Worm (Caenorhabditis elegans) whole organism, late embryonic: ENCODE measurements around the gene cwf-19L2.

Experiments
- C08G9.2 ChIP-seq: sonication (generic microtip); optimal IDR thresholded peaks from 2 replicates; lab custom pipeline; 2016; ENCODE audit warnings: mild to moderate bottlenecking, missing genetic modification characterization, moderate library complexity, missing compliant biosample characterization
- K02D7.2 ChIP-seq: sonication (generic microtip); optimal IDR thresholded peaks from 2 replicates; lab custom pipeline; 2017; ENCODE audit warnings: mild to moderate bottlenecking, missing genetic modification characterization, missing compliant biosample characterization
- K09A11.1 ChIP-seq: sonication (generic microtip); optimal IDR thresholded peaks from 2 replicates; lab custom pipeline; 2017; ENCODE audit warnings: antibody characterized with exemption, mild to moderate bottlenecking, missing genetic modification characterization, missing compliant biosample characterization; ENCODE audit not compliant: insufficient read depth
- ceh-14 ChIP-seq: sonication (generic microtip); optimal IDR thresholded peaks from 2 replicates; lab custom pipeline; 2016; ENCODE audit warnings: missing genotype, missing genetic modification characterization, missing compliant biosample characterization
- ceh-18 ChIP-seq: sonication (generic microtip); optimal IDR thresholded peaks from 2 replicates; lab custom pipeline; 2016; ENCODE audit warnings: missing genetic modification characterization, missing compliant biosample characterization
- ceh-2 ChIP-seq: sonication (generic microtip); optimal IDR thresholded peaks from 2 replicates; lab custom pipeline; 2016; ENCODE audit warnings: missing genotype, missing genetic modification characterization, missing compliant biosample characterization
- ceh-24 ChIP-seq: sonication (generic microtip); optimal IDR thresholded peaks from 2 replicates; lab custom pipeline; 2016; ENCODE audit warnings: mild to moderate bottlenecking, missing genetic modification characterization, missing compliant biosample characterization
- ceh-34 ChIP-seq: sonication (generic microtip); optimal IDR thresholded peaks from 2 replicates; lab custom pipeline; 2016; ENCODE audit warnings: mild to moderate bottlenecking, missing genetic modification characterization, missing compliant biosample characterization
- ceh-45 ChIP-seq: fragments of 200-800 bp; sonication (Bioruptor generic); IDR thresholded peaks from 2 replicates; pipeline ENCODE4 v1.3.6; 2022; ENCODE audit warnings: missing genetic modification reagents, missing genetic modification characterization, missing compliant biosample characterization
- ceh-6 ChIP-seq: fragments of 200-800 bp; sonication (Bioruptor generic); optimal IDR thresholded peaks from 2 replicates; lab custom pipeline; 2018; ENCODE audit warnings: mild to moderate bottlenecking, missing genetic modification characterization, missing compliant biosample characterization
- che-1 ChIP-seq: sonication (generic microtip); optimal IDR thresholded peaks from 2 replicates; lab custom pipeline; 2016; ENCODE audit warnings: mild to moderate bottlenecking, missing genetic modification characterization, missing compliant biosample characterization
- dve-1 ChIP-seq: sonication (generic microtip); optimal IDR thresholded peaks from 2 replicates; lab custom pipeline; 2017; ENCODE audit warnings: antibody characterized with exemption, mild to moderate bottlenecking, missing genetic modification characterization, missing compliant biosample characterization
- elt-2 ChIP-seq: sonication (generic microtip); optimal IDR thresholded peaks from 2 replicates; lab custom pipeline; 2016; ENCODE audit warnings: missing genetic modification reagents, missing genetic modification characterization, missing compliant biosample characterization
- elt-4 ChIP-seq: sonication (generic microtip); optimal IDR thresholded peaks from 2 replicates; lab custom pipeline; 2016; ENCODE audit warnings: missing genetic modification characterization, missing compliant biosample characterization
- ets-4 ChIP-seq: sonication (generic microtip); optimal IDR thresholded peaks from 2 replicates; lab custom pipeline; 2016; ENCODE audit warnings: missing genetic modification characterization, missing compliant biosample characterization
- fax-1 ChIP-seq: sonication (generic microtip); optimal IDR thresholded peaks from 2 replicates; lab custom pipeline; 2016; ENCODE audit warnings: missing genotype, missing genetic modification characterization, missing compliant biosample characterization
- fkh-6 ChIP-seq: sonication (generic microtip); optimal IDR thresholded peaks from 2 replicates; lab custom pipeline; 2016; ENCODE audit warnings: missing genetic modification characterization, missing compliant biosample characterization
- gmeb-2 ChIP-seq: sonication (generic microtip); optimal IDR thresholded peaks from 2 replicates; lab custom pipeline; 2016; ENCODE audit warnings: missing genetic modification characterization, inconsistent platforms, missing compliant biosample characterization
- hlh-13 ChIP-seq: fragments of 200-800 bp; sonication (Bioruptor generic); optimal IDR thresholded peaks from 2 replicates; lab custom pipeline; 2018; ENCODE audit warnings: mild to moderate bottlenecking, missing genetic modification characterization, missing compliant biosample characterization
- hlh-8 ChIP-seq: sonication (generic microtip); optimal IDR thresholded peaks from 2 replicates; lab custom pipeline; 2016; ENCODE audit warnings: missing genotype, missing genetic modification characterization, missing compliant biosample characterization
- lim-6 ChIP-seq: sonication (generic microtip); optimal IDR thresholded peaks from 2 replicates; lab custom pipeline; 2016; ENCODE audit warnings: missing genetic modification characterization, missing compliant biosample characterization
- madf-2 ChIP-seq: sonication (generic microtip); optimal IDR thresholded peaks from 2 replicates; lab custom pipeline; 2017; ENCODE audit warnings: missing genetic modification characterization, missing compliant biosample characterization
- mec-3 ChIP-seq: sonication (generic microtip); optimal IDR thresholded peaks from 2 replicates; lab custom pipeline; 2016; ENCODE audit warnings: borderline replicate concordance, missing genetic modification characterization, missing compliant biosample characterization
- nfya-1 ChIP-seq: sonication (generic microtip); optimal IDR thresholded peaks from 2 replicates; lab custom pipeline; 2017; ENCODE audit warnings: missing genetic modification characterization, mild to moderate bottlenecking, missing compliant biosample characterization, antibody characterized with exemption, moderate library complexity
- nhr-11 ChIP-seq: fragments of 150-350 bp; optimal IDR thresholded peaks from 2 replicates; lab custom pipeline; 2014; ENCODE audit warnings: missing biosample characterization, missing genetic modification characterization
- npax-4 ChIP-seq: sonication (generic microtip); optimal IDR thresholded peaks from 2 replicates; lab custom pipeline; 2016; ENCODE audit warnings: missing genetic modification characterization, missing compliant biosample characterization
- odd-2 ChIP-seq: sonication (generic microtip); optimal IDR thresholded peaks from 2 replicates; lab custom pipeline; 2017; ENCODE audit warnings: antibody characterized with exemption, mild to moderate bottlenecking, missing genetic modification characterization, missing compliant biosample characterization
- pax-1 ChIP-seq: fragments of 150-350 bp; optimal IDR thresholded peaks from 2 replicates; lab custom pipeline; 2014; ENCODE audit warnings: missing biosample characterization, missing genetic modification characterization
- pha-2 ChIP-seq: sonication (generic microtip); optimal IDR thresholded peaks from 2 replicates; lab custom pipeline; 2017; ENCODE audit warnings: mild to moderate bottlenecking, missing genetic modification characterization, missing compliant biosample characterization
- pros-1 ChIP-seq: fragments of 150-350 bp; optimal IDR thresholded peaks from 2 replicates; lab custom pipeline; 2014; ENCODE audit warnings: missing biosample characterization, missing genetic modification reagents, missing genetic modification characterization
- ref-2 ChIP-seq: sonication (generic microtip); optimal IDR thresholded peaks from 2 replicates; lab custom pipeline; 2016; ENCODE audit warnings: missing genetic modification characterization, missing compliant biosample characterization
- rnt-1 ChIP-seq: sonication (generic microtip); optimal IDR thresholded peaks from 2 replicates; lab custom pipeline; 2016; ENCODE audit warnings: missing genetic modification characterization, missing compliant biosample characterization
- sdc-2 ChIP-seq: sonication (generic microtip); optimal IDR thresholded peaks from 2 replicates; lab custom pipeline; 2016; ENCODE audit warnings: missing genotype, missing genetic modification characterization, missing compliant biosample characterization
- sox-2 ChIP-seq: fragments of 200-800 bp; sonication (Bioruptor generic); IDR thresholded peaks from 2 replicates; pipeline ENCODE4 v1.3.6; 2022; ENCODE audit warnings: missing genetic modification reagents, missing genetic modification characterization, missing compliant biosample characterization
- sox-4 ChIP-seq: sonication (generic microtip); optimal IDR thresholded peaks from 2 replicates; lab custom pipeline; 2017; ENCODE audit warnings: mild to moderate bottlenecking, missing genetic modification characterization, inconsistent platforms, missing compliant biosample characterization
- syd-9 ChIP-seq: sonication (generic microtip); optimal IDR thresholded peaks from 2 replicates; lab custom pipeline; 2016; ENCODE audit warnings: mild to moderate bottlenecking, missing genetic modification characterization, moderate library complexity, missing compliant biosample characterization
- tbx-2 ChIP-seq: sonication (generic microtip); optimal IDR thresholded peaks from 2 replicates; lab custom pipeline; 2016; ENCODE audit warnings: missing genetic modification characterization, missing compliant biosample characterization
- ttx-3 ChIP-seq: sonication (generic microtip); optimal IDR thresholded peaks from 2 replicates; lab custom pipeline; 2016; ENCODE audit warnings: missing genetic modification reagents, missing genetic modification characterization, missing compliant biosample characterization
- unc-55 ChIP-seq: sonication (generic microtip); optimal IDR thresholded peaks from 2 replicates; lab custom pipeline; 2017; ENCODE audit warnings: missing biosample characterization, missing genetic modification reagents, missing genetic modification characterization
- unc-86 ChIP-seq: sonication (generic microtip); optimal IDR thresholded peaks from 2 replicates; lab custom pipeline; 2016; ENCODE audit warnings: missing genetic modification characterization, missing compliant biosample characterization

cwf-19L2 gene

DNA sequence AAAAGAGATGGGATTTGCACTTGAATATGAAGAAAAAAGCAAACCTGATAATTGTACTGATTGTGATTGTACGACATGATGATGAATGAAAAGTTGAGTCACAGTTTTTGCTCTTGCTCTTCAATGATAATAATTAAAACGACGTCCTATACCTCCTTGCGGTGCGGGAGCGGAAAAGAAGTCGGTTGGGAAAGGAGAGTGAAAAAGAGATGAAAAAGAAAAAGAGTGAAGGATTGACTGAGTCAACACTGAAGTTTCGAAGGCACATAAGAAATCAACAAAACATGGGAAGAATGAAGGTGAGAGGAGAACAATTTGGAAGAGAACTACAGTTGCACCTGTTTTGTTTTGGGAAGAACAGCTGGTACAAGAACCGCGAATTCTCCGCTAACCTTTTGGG lies 26.0 kb downstream of the cwf-19L2 start, which contains the start of gene F56C9.8:
Gene F56C9.8, minus strand, starts transcription at position 120 of the 400 bp plus-strand sequence.
- TF ChIP-seq pha-2 (no peak), tbx-2 (no peak), ceh-18 (tag; lab: Kevin White, UChicago) (no peak), ref-2 (tag; lab: Kevin White, UChicago) (no peak), pros-1 (no peak), syd-9 (tag; lab: Kevin White, UChicago) (no peak), C08G9.2 (tag; lab: Kevin White, UChicago) (no peak)

ce11 chrIII:7322018-7322417 lies 28.6 kb downstream of the cwf-19L2 start:
- TF ChIP-seq syd-9 (tag; lab: Kevin White, UChicago) (no peak), ttx-3 (tag; lab: Kevin White, UChicago) (no peak), hlh-13 (no peak), unc-86 (tag; lab: Kevin White, UChicago) (no peak), pax-1 (no peak), elt-2 (tag; lab: Kevin White, UChicago) (no peak), sox-4 (no peak), odd-2 (tag; lab: Kevin White, UChicago) (no peak), mec-3 (no peak), madf-2 (tag; lab: Kevin White, UChicago) (no peak), K09A11.1 (tag; lab: Kevin White, UChicago) (no peak)

DNA sequence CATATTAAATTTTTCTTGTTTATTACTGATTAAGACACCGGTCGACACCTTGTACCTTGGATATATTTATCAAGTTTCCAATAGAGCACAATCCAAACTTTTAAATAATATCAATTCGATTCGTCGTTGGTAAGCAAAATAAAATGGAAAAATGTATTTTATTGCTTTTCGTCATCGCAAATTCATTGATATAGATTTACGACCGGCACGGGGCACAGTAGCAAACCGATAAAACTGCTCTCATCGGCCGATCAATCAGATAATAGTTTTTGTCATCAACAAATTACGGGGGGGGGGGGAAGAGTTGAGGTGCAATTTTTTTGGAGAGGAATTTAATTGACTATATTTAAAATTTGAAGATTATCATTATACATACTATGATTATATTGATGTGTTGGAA lies 29.9 kb downstream of the cwf-19L2 start:
- TF ChIP-seq ceh-14 (tag; lab: Kevin White, UChicago) (no peak), hlh-8 (tag; lab: Kevin White, UChicago) (no peak), K09A11.1 (tag; lab: Kevin White, UChicago) (no peak), ceh-18 (tag; lab: Kevin White, UChicago) (no peak), nhr-11 (tag; lab: Kevin White, UChicago) (no peak), elt-2 (tag; lab: Kevin White, UChicago) (no peak), elt-4 (tag; lab: Kevin White, UChicago) (no peak), pha-2 (no peak), nfya-1 (tag; lab: Kevin White, UChicago) (no peak), gmeb-2 (no peak), ceh-34 (tag; lab: Kevin White, UChicago) (no peak), unc-55 (no peak), K02D7.2 (tag; lab: Kevin White, UChicago) (no peak), ttx-3 (tag; lab: Kevin White, UChicago) (no peak), sox-4 (no peak), dve-1 (tag; lab: Kevin White, UChicago) (no peak), ceh-2 (tag; lab: Kevin White, UChicago) (no peak), ceh-24 (no peak)

DNA sequence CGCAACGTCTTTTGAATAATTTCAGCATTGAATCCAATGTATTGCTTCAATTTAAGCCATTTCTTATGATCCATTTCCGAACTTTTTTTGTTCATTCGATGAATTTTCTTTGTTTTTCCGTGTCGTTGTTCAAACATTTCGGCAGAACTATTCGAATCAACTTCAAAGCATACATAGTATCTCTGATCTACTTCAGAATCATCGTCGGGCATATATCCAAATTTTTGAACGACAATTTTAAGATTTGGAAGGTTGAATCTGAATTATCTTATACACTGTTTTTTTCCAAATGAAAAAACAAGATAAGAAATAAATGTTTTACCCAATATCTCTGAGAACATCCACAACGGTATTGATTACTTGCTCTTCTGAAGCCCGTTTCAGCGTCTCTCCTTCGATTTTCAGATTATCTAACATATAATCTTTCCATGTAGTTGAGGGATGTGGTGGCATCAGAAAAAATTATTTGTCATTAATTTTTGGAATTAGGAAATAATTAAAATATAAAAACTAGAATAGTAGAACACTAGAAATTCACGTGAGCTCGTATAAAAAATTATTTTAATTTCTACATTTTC lies 35.8 kb downstream of the cwf-19L2 start, which contains the start of gene lab-2:
Gene lab-2, minus strand, starts transcription at position 453 of the 578 bp plus-strand sequence.
- TF ChIP-seq sox-4 = no peak
- TF ChIP-seq ceh-6 (GFP tag; lab: Kevin White, UChicago) = no peak
- no peak for TF ChIP-seq che-1 (tag; lab: Kevin White, UChicago)
- TF ChIP-seq npax-4 (tag; lab: Kevin White, UChicago) = no peak
- TF ChIP-seq gmeb-2 = no peak
- no peak for TF ChIP-seq sox-2 (GFP tag; lab: Robert Waterston, UW)
- TF ChIP-seq fax-1 (tag; lab: Kevin White, UChicago) = no peak
- TF ChIP-seq sdc-2 = no peak
- no peak for TF ChIP-seq ets-4 (tag; lab: Kevin White, UChicago)
- TF ChIP-seq fkh-6 = no peak
- TF ChIP-seq rnt-1 (tag; lab: Kevin White, UChicago) = no peak
- TF ChIP-seq unc-86 (tag; lab: Kevin White, UChicago) = no peak
- no peak for TF ChIP-seq pros-1
- TF ChIP-seq C08G9.2 (tag; lab: Kevin White, UChicago) = no peak
- no peak for TF ChIP-seq tbx-2
- TF ChIP-seq ref-2 (tag; lab: Kevin White, UChicago) = no peak
- no peak for TF ChIP-seq ceh-2 (tag; lab: Kevin White, UChicago)
- TF ChIP-seq lim-6 (tag; lab: Kevin White, UChicago) = no peak
- no peak for TF ChIP-seq ceh-45
- TF ChIP-seq ceh-34 (tag; lab: Kevin White, UChicago) = no peak
